Worm (Caenorhabditis elegans) whole organism, mixed stage, embryonic: ENCODE measurements around the gene nlp-21.

Experiments
- blmp-1 ChIP-seq: fragments of 150-350 bp; optimal IDR thresholded peaks from 2 replicates; lab custom pipeline; 2014; ENCODE audit warnings: missing biosample characterization, missing genetic modification characterization
- lin-32 ChIP-seq: fragments of 200-800 bp; sonication (Bioruptor generic); optimal IDR thresholded peaks from 2 replicates; lab custom pipeline; 2018; ENCODE audit warnings: mild to moderate bottlenecking, missing genetic modification characterization, missing compliant biosample characterization
- mab-5 ChIP-seq: fragments of 150-350 bp; optimal IDR thresholded peaks from 2 replicates; lab custom pipeline; 2014; ENCODE audit warnings: missing biosample characterization, missing genetic modification characterization
- nhr-12 ChIP-seq: fragments of 150-350 bp; optimal IDR thresholded peaks from 2 replicates; lab custom pipeline; 2014; ENCODE audit warnings: missing biosample characterization, missing genetic modification characterization
- pha-4 ChIP-seq: fragments of 150-350 bp; optimal IDR thresholded peaks from 2 replicates; lab custom pipeline; 2018; ENCODE audit warnings: missing biosample characterization, missing genetic modification reagents, missing genetic modification characterization
- tbx-8 ChIP-seq: fragments of 200-800 bp; sonication (Bioruptor generic); optimal IDR thresholded peaks from 2 replicates; lab custom pipeline; 2018; ENCODE audit warnings: mild to moderate bottlenecking, missing genetic modification characterization, moderate library complexity, missing compliant biosample characterization
- ztf-11 ChIP-seq: fragments of 150-350 bp; optimal IDR thresholded peaks from 2 replicates; lab custom pipeline; 2014; ENCODE audit warnings: missing biosample characterization, missing genetic modification characterization

ce11 chrIII:11357418-11357817 is 35.6 kb downstream of the nlp-21 start:
- TF ChIP-seq mab-5 (tag; lab: Kevin White, UChicago), result no peak
- no peak for TF ChIP-seq pha-4 (tag; lab: Kevin White, UChicago)
- TF ChIP-seq nhr-12 (tag; lab: Kevin White, UChicago), result no peak
- no peak for TF ChIP-seq ztf-11
- TF ChIP-seq tbx-8 (GFP tag; lab: Kevin White, UChicago), result no peak
- no peak for TF ChIP-seq blmp-1 (tag; lab: Kevin White, UChicago)
- no peak for TF ChIP-seq lin-32 (GFP tag; lab: Kevin White, UChicago)
